Worm (Caenorhabditis elegans): ENCODE data around the gene C34E11.2.

ce11 chrX:11850082-11850481 lies 35.5 kb upstream of the C34E11.2 start, which contains the start of gene F54F7.3:
- no peak for TF ChIP-seq pqm-1 (tag; optimal IDR thresholded peaks at IDR 0.05)
- no peak for TF ChIP-seq ceh-82 (tag; optimal IDR thresholded peaks at IDR 0.05)

Data from whole organism, L4 larva.